Worm (Caenorhabditis elegans) whole organism, midembryonic: ENCODE data around the gene fbxa-182.

Experiments
- T22C8.4 ChIP-seq: fragments of 200-800 bp; sonication (Bioruptor generic); IDR thresholded peaks from 2 replicates; pipeline ENCODE4 v1.3.6; 2022; ENCODE audit warnings: missing genetic modification characterization, missing compliant biosample characterization
- cog-1 ChIP-seq: sonication (generic microtip); optimal IDR thresholded peaks from 2 replicates; lab custom pipeline; 2016; ENCODE audit warnings: missing genetic modification characterization, missing compliant biosample characterization
- flt-1 ChIP-seq: fragments of 200-800 bp; sonication (Bioruptor generic); IDR thresholded peaks from 2 replicates; pipeline ENCODE4 v1.3.6; 2022; ENCODE audit warnings: missing genetic modification characterization, missing compliant biosample characterization
- klf-2 ChIP-seq: fragments of 200-800 bp; sonication (Bioruptor generic); conservative IDR thresholded peaks from 2 replicates; pipeline ENCODE4 v1.3.6; 2022; ENCODE audit warnings: missing genetic modification reagents, missing genetic modification characterization, missing compliant biosample characterization
- med-1 ChIP-seq: sonication (generic microtip); optimal IDR thresholded peaks from 2 replicates; lab custom pipeline; 2017; ENCODE audit warnings: missing genetic modification characterization, mild to moderate bottlenecking, missing compliant biosample characterization, antibody characterized with exemption, missing genetic modification reagents; ENCODE audit not compliant: insufficient read depth
- ref-1 ChIP-seq: fragments of 200-800 bp; sonication (Bioruptor generic); conservative IDR thresholded peaks from 2 replicates; pipeline ENCODE4 v1.3.6; 2022; ENCODE audit warnings: missing genetic modification reagents, missing genetic modification characterization, missing compliant biosample characterization
- tab-1 ChIP-seq: fragments of 200-800 bp; sonication (Bioruptor generic); IDR thresholded peaks from 2 replicates; pipeline ENCODE4 v1.3.6; 2022; ENCODE audit warnings: missing genetic modification characterization, missing compliant biosample characterization
- ztf-23 ChIP-seq: fragments of 200-800 bp; sonication (Bioruptor generic); IDR thresholded peaks from 2 replicates; pipeline ENCODE4 v1.3.6; 2022; ENCODE audit warnings: missing genetic modification reagents, missing genetic modification characterization, missing compliant biosample characterization
- ztf-29 ChIP-seq: fragments of 200-800 bp; sonication (Bioruptor generic); IDR thresholded peaks from 2 replicates; pipeline ENCODE4 v1.3.6; 2022; ENCODE audit warnings: missing genetic modification reagents, missing genetic modification characterization, missing compliant biosample characterization

The fbxa-182 gene

DNA sequence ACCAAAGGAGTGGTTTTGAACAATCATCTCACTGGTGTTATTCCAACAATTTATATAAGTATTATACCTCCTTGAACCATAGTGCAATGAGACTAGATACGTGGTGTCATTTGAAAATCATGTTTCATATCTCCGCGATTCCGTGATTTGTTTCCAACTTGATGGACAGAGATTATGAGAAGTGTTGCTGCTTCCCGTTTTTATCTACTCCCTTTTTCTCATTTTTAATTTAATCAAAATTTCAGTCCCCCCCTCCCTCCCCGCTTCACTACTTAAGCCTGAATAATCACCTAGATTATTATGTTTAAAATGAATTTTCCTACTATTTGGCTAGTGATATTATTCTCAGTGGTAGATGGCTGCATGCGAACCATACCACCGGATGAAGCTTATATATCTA is 40.5 kb downstream of the fbxa-182 start, which contains the start of gene F16G10.3:
Gene F16G10.3 (plus strand): TSS at position 301 of the 400 bp plus-strand sequence.
- TF ChIP-seq ztf-23 (GFP tag; lab: Robert Waterston, UW): no peak
- no peak for TF ChIP-seq ztf-29
- TF ChIP-seq med-1 (GFP tag; lab: Kevin White, UChicago): no peak
- no peak for TF ChIP-seq T22C8.4 (GFP tag; lab: Robert Waterston, UW)
- no peak for TF ChIP-seq ref-1
- no peak for TF ChIP-seq klf-2 (GFP tag; lab: Robert Waterston, UW)
- TF ChIP-seq flt-1: no peak
- no peak for TF ChIP-seq tab-1 (GFP tag; lab: Robert Waterston, UW)
- no peak for TF ChIP-seq cog-1 (tag; lab: Kevin White, UChicago)

DNA sequence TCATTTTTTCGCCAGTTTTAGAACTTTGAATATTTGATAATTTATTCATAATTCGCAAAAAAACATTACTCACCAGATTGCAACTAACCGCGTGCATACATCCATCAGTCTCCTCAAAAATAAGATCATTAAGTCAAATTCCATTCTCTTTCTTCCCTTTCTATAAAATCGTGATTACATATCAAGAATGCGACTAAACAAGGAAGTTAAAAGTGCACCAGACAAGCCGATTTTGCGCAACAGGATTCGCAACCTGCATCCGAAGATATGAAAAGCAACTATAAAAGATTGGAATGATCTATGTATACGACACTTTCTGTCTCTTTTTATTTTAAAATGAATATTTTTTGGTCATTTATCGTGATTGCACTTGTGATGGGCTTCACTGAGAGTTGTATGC is 43.6 kb downstream of the fbxa-182 start, which contains the start of gene hpo-25:
Gene hpo-25 (plus strand): TSS at position 301 of the 400 bp plus-strand sequence.
- TF ChIP-seq T22C8.4 (GFP tag; lab: Robert Waterston, UW) (no peak), klf-2 (GFP tag; lab: Robert Waterston, UW) (no peak)

DNA sequence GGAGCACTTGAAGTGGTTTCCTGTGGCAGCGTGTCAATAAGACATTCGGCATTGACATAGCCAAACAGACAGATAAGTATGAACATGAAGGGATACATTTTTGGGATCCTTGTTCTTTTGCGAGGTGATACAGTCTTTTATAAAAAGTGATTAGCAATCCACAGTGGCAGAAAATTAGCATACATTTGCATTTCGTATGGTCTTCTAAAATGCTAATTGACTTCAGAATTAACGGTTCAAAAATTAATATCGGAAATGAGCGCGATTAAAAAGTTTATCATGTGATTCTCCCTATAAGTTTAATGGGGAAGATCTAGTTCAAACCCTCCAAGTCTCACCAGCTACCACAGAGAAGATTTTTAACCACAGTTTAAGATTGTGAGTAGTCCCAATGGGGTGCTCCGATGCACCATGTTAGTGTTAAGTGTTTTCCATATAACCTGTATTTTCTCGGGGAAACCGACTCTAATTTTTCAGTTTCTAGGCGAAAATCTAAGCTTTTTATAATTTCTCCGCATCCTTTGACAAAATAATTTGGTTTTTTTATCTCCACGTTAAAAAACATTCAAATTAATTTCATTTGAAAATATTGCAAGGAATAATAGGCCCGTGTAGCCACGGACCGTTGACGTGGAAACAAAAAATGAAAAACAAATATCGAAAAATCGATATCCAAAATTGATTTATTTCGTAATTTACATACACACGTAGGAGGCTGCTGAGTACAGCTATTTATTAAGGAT is 45.8 kb downstream of the fbxa-182 start, which contains the start of the genes F43C11.12 and F16G10.5:
Gene F43C11.12 (minus strand): TSS at position 101 of the 743 bp plus-strand sequence.
Gene F16G10.5 (plus strand): TSS at position 693 of the 743 bp plus-strand sequence.
- TF ChIP-seq med-1 (GFP tag; lab: Kevin White, UChicago) (no peak), ref-1 (no peak), flt-1 (no peak), T22C8.4 (GFP tag; lab: Robert Waterston, UW) (no peak), ztf-29 (no peak), cog-1 (tag; lab: Kevin White, UChicago) (no peak), klf-2 (GFP tag; lab: Robert Waterston, UW) (no peak), tab-1 (GFP tag; lab: Robert Waterston, UW) (no peak), ztf-23 (GFP tag; lab: Robert Waterston, UW) (no peak)

DNA sequence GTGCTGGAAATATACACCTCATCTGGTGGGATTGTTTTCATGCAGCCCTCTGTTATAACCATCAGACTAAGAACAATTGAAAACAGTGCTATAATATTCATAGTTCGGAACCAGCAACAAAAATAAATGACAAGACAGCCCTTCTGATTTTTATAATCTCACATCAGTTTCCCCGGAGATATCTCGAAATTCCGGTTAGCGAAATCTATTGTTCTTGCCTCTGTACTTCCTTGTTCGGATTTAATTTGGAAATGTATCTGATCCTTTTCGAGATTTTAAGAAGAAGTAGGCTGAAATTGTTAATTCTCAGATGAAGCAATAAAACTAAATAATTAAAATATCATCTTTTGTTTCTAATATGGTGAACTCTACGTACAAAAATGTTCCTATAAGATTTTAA is 48.9 kb downstream of the fbxa-182 start, which contains the start of gene F43C11.11:
Gene F43C11.11 (minus strand): TSS at position 101 of the 400 bp plus-strand sequence.
- TF ChIP-seq tab-1 (GFP tag; lab: Robert Waterston, UW): no peak
- TF ChIP-seq flt-1: no peak
- no peak for TF ChIP-seq cog-1 (tag; lab: Kevin White, UChicago)
- no peak for TF ChIP-seq ref-1
- no peak for TF ChIP-seq klf-2 (GFP tag; lab: Robert Waterston, UW)
- no peak for TF ChIP-seq ztf-23 (GFP tag; lab: Robert Waterston, UW)
- no peak for TF ChIP-seq T22C8.4 (GFP tag; lab: Robert Waterston, UW)
- TF ChIP-seq med-1 (GFP tag; lab: Kevin White, UChicago): no peak
- TF ChIP-seq ztf-29: no peak

DNA sequence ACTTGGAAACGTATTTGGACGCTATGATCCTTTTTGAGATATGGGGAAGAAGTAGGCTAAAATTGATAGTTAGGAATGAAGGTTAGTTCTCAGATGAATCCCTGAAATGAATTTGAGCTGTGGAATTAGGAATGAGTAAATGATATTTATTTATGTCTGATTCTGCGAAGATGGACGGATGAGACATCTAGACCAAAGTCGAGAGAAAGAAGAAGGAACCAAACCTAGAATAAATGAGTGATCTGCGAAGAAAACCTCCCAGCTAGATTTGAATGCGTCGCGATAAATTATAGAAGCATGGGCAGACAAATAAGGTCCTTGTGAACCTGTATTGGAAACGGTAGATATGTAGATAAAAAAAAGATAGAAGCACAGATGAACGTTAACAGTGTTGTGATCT is 52.6 kb downstream of the fbxa-182 start, which contains the start of gene F43C11.16:
Gene F43C11.16 (minus strand): TSS at position 101 of the 400 bp plus-strand sequence.
- TF ChIP-seq ztf-23 (GFP tag; lab: Robert Waterston, UW) (no peak), T22C8.4 (GFP tag; lab: Robert Waterston, UW) (no peak), flt-1 (no peak), cog-1 (tag; lab: Kevin White, UChicago) (no peak), med-1 (GFP tag; lab: Kevin White, UChicago) (no peak), tab-1 (GFP tag; lab: Robert Waterston, UW) (no peak), ztf-29 (no peak), ref-1 (no peak), klf-2 (GFP tag; lab: Robert Waterston, UW) (no peak)
